Worm (Caenorhabditis elegans) whole organism, L1 larva: ENCODE data around the gene rme-6.

Experiments
- C04F5.9 ChIP-seq: sonication (generic microtip); optimal IDR thresholded peaks from 2 replicates; lab custom pipeline; 2016; ENCODE audit warnings: missing genetic modification characterization, missing compliant biosample characterization
- C16A3.4 ChIP-seq: fragments of 150-350 bp; optimal IDR thresholded peaks from 2 replicates; lab custom pipeline; 2014; ENCODE audit warnings: missing biosample characterization, missing genetic modification characterization
- F16B12.6 ChIP-seq: fragments of 150-350 bp; optimal IDR thresholded peaks from 2 replicates; lab custom pipeline; 2014; ENCODE audit warnings: missing biosample characterization, missing genetic modification characterization
- Y116A8C.19 ChIP-seq: sonication (generic microtip); optimal IDR thresholded peaks from 2 replicates; lab custom pipeline; 2016; ENCODE audit warnings: missing compliant biosample characterization, missing genetic modification characterization, borderline replicate concordance
- aha-1 ChIP-seq: fragments of 150-350 bp; optimal IDR thresholded peaks from 2 replicates; lab custom pipeline; 2014; ENCODE audit warnings: missing biosample characterization, missing genetic modification characterization
- alr-1 ChIP-seq: fragments of 200-800 bp; sonication (Bioruptor generic); optimal IDR thresholded peaks from 2 replicates; lab custom pipeline; 2018; ENCODE audit warnings: borderline replicate concordance, mild to moderate bottlenecking, missing genetic modification characterization, missing compliant biosample characterization
- aly-2 ChIP-seq: fragments of 150-350 bp; optimal IDR thresholded peaks from 2 replicates; lab custom pipeline; 2014; ENCODE audit warnings: missing biosample characterization, missing genetic modification characterization
- ama-1 ChIP-seq: fragments of 150-350 bp; optimal IDR thresholded peaks from 2 replicates; lab custom pipeline; 2014
- blmp-1 ChIP-seq: fragments of 150-350 bp; optimal IDR thresholded peaks from 2 replicates; lab custom pipeline; 2014; ENCODE audit warnings: missing biosample characterization, missing genetic modification characterization
- ceh-63 ChIP-seq: fragments of 200-800 bp; sonication (Bioruptor generic); optimal IDR thresholded peaks from 2 replicates; lab custom pipeline; 2018; ENCODE audit warnings: mild to moderate bottlenecking, missing genetic modification characterization, missing compliant biosample characterization
- ceh-82 ChIP-seq, 3 experiments: fragments of 150-350 bp in 1 of 3; sonication (generic microtip) in 2 of 3; optimal IDR thresholded peaks; 2 replicates each; lab custom pipeline; 2014 to 2017; ENCODE audit warnings: missing biosample characterization in 3 of 3, missing genetic modification characterization in 3 of 3
- ceh-88 ChIP-seq: fragments of 200-800 bp; sonication (Bioruptor generic); IDR thresholded peaks from 2 replicates; pipeline ENCODE4 v1.3.6; 2022; ENCODE audit warnings: missing genetic modification characterization, missing compliant biosample characterization
- ceh-90 ChIP-seq: sonication (generic microtip); optimal IDR thresholded peaks from 2 replicates; lab custom pipeline; 2016; ENCODE audit warnings: missing genetic modification characterization, missing compliant biosample characterization
- dsc-1 ChIP-seq: sonication (generic microtip); optimal IDR thresholded peaks from 2 replicates; lab custom pipeline; 2016; ENCODE audit warnings: mild to moderate bottlenecking, missing genetic modification characterization, missing compliant biosample characterization
- efl-3 ChIP-seq: fragments of 200-800 bp; sonication (Bioruptor generic); optimal IDR thresholded peaks from 2 replicates; lab custom pipeline; 2018; ENCODE audit warnings: mild to moderate bottlenecking, missing genetic modification characterization, missing compliant biosample characterization
- elt-2 ChIP-seq: sonication (generic microtip); optimal IDR thresholded peaks from 2 replicates; lab custom pipeline; 2016; ENCODE audit warnings: missing genetic modification characterization, mild to moderate bottlenecking, inconsistent platforms, missing compliant biosample characterization, missing genetic modification reagents
- elt-3 ChIP-seq, 6 experiments: fragments of 150-350 bp in 1 of 6; sonication (generic microtip); optimal IDR thresholded peaks; 2 replicates each; lab custom pipeline; 2017 to 2018; ENCODE audit warnings: missing biosample characterization in 6 of 6, missing genetic modification characterization in 6 of 6, inconsistent platforms in 1 of 6
- ets-5 ChIP-seq: fragments of 200-800 bp; sonication (Bioruptor generic); IDR thresholded peaks from 2 replicates; pipeline ENCODE4 v1.3.6; 2022; ENCODE audit warnings: missing genetic modification characterization, missing compliant biosample characterization
- grh-1 ChIP-seq: fragments of 200-800 bp; sonication (Bioruptor generic); IDR thresholded peaks from 2 replicates; pipeline ENCODE4 v1.3.6; 2022; ENCODE audit warnings: missing genetic modification reagents, missing genetic modification characterization, missing compliant biosample characterization
- hlh-4 ChIP-seq: sonication (generic microtip); optimal IDR thresholded peaks from 2 replicates; lab custom pipeline; 2016; ENCODE audit warnings: mild to moderate bottlenecking, missing genetic modification characterization, missing compliant biosample characterization
- irx-1 ChIP-seq: sonication (generic microtip); optimal IDR thresholded peaks from 2 replicates; lab custom pipeline; 2016; ENCODE audit warnings: missing genetic modification characterization, missing compliant biosample characterization
- isw-1 ChIP-seq: fragments of 200-800 bp; sonication (Bioruptor generic); IDR thresholded peaks from 2 replicates; pipeline ENCODE4 v1.3.6; 2022; ENCODE audit warnings: missing genetic modification characterization, missing compliant biosample characterization
- lin-13 ChIP-seq: fragments of 150-350 bp; optimal IDR thresholded peaks from 2 replicates; lab custom pipeline; 2014; ENCODE audit warnings: missing biosample characterization, missing genetic modification reagents, missing genetic modification characterization
- lin-14 ChIP-seq: fragments of 200-800 bp; sonication (Bioruptor generic); optimal IDR thresholded peaks from 2 replicates; lab custom pipeline; 2018; ENCODE audit warnings: mild to moderate bottlenecking, missing genetic modification characterization, moderate library complexity, missing compliant biosample characterization
- lin-35 ChIP-seq, 2 experiments: fragments of 150-350 bp; optimal IDR thresholded peaks; 2 replicates each; lab custom pipeline; 2014; ENCODE audit warnings: missing biosample characterization in 2 of 2, missing genetic modification characterization in 2 of 2, missing genetic modification reagents in 2 of 2
- lsy-2 ChIP-seq, 2 experiments: fragments of 150-350 bp; optimal IDR thresholded peaks; 2 replicates each; lab custom pipeline; 2014; ENCODE audit warnings: missing biosample characterization in 2 of 2, missing genetic modification characterization in 2 of 2
- mab-9 ChIP-seq: fragments of 200-800 bp; sonication (Bioruptor generic); IDR thresholded peaks from 2 replicates; pipeline ENCODE4 v1.3.6; 2022; ENCODE audit warnings: missing genetic modification reagents, missing genetic modification characterization, missing compliant biosample characterization
- nhr-11 ChIP-seq: fragments of 150-350 bp; optimal IDR thresholded peaks from 2 replicates; lab custom pipeline; 2014; ENCODE audit warnings: missing biosample characterization, missing genetic modification characterization
- nhr-19 ChIP-seq: fragments of 200-800 bp; sonication (Bioruptor generic); conservative IDR thresholded peaks from 2 replicates; pipeline ENCODE4 v1.3.6; 2022; ENCODE audit warnings: missing genetic modification characterization, missing compliant biosample characterization
- nhr-20 ChIP-seq: sonication (generic microtip); optimal IDR thresholded peaks from 2 replicates; lab custom pipeline; 2016; ENCODE audit warnings: mild to moderate bottlenecking, missing genetic modification characterization, missing compliant biosample characterization
- nhr-28 ChIP-seq: fragments of 150-350 bp; optimal IDR thresholded peaks from 2 replicates; lab custom pipeline; 2014; ENCODE audit warnings: missing biosample characterization, missing genetic modification characterization
- nhr-71 ChIP-seq: sonication (generic microtip); optimal IDR thresholded peaks from 2 replicates; lab custom pipeline; 2016; ENCODE audit warnings: mild to moderate bottlenecking, missing genetic modification characterization, moderate library complexity, missing compliant biosample characterization
- nhr-85 ChIP-seq: sonication (generic microtip); peaks from one replicate; lab custom pipeline; 2016; ENCODE audit warnings: missing genetic modification characterization, inconsistent platforms, missing compliant biosample characterization
- nhr-90 ChIP-seq: sonication (generic microtip); optimal IDR thresholded peaks from 2 replicates; lab custom pipeline; 2016; ENCODE audit warnings: mild to moderate bottlenecking, missing genetic modification characterization, missing compliant biosample characterization; ENCODE audit not compliant: poor library complexity
- pag-3 ChIP-seq: sonication (generic microtip); optimal IDR thresholded peaks from 2 replicates; lab custom pipeline; 2017; ENCODE audit warnings: missing genetic modification characterization, mild to moderate bottlenecking, missing compliant biosample characterization, antibody characterized with exemption, borderline replicate concordance; ENCODE audit not compliant: insufficient read depth
- rnt-1 ChIP-seq: sonication (generic microtip); optimal IDR thresholded peaks from 2 replicates; lab custom pipeline; 2016; ENCODE audit warnings: mild to moderate bottlenecking, missing genetic modification characterization, moderate library complexity, missing compliant biosample characterization
- skn-1 ChIP-seq: fragments of 150-350 bp; optimal IDR thresholded peaks from 2 replicates; lab custom pipeline; 2014; ENCODE audit warnings: missing biosample characterization, missing genetic modification characterization
- snu-23 ChIP-seq: sonication (generic microtip); optimal IDR thresholded peaks from 2 replicates; lab custom pipeline; 2016; ENCODE audit warnings: missing genetic modification characterization, missing compliant biosample characterization
- sox-4 ChIP-seq: sonication (generic microtip); optimal IDR thresholded peaks from 2 replicates; lab custom pipeline; 2016; ENCODE audit warnings: missing genetic modification characterization, missing compliant biosample characterization
- sup-37 ChIP-seq: fragments of 200-800 bp; sonication (Bioruptor generic); optimal IDR thresholded peaks from 2 replicates; lab custom pipeline; 2018; ENCODE audit warnings: mild to moderate bottlenecking, missing genetic modification characterization, missing compliant biosample characterization
- swsn-7 ChIP-seq: sonication (generic microtip); optimal IDR thresholded peaks from 2 replicates; lab custom pipeline; 2016; ENCODE audit warnings: missing genetic modification characterization, missing compliant biosample characterization
- tbx-2 ChIP-seq: sonication (generic microtip); optimal IDR thresholded peaks from 2 replicates; lab custom pipeline; 2016; ENCODE audit warnings: missing genetic modification characterization, missing compliant biosample characterization
- tlp-1 ChIP-seq: fragments of 150-350 bp; optimal IDR thresholded peaks from 2 replicates; lab custom pipeline; 2014; ENCODE audit warnings: missing biosample characterization, missing genetic modification characterization
- unc-86 ChIP-seq: sonication (generic microtip); optimal IDR thresholded peaks from 2 replicates; lab custom pipeline; 2016; ENCODE audit warnings: missing genetic modification characterization, missing compliant biosample characterization
- vab-15 ChIP-seq: sonication (generic microtip); optimal IDR thresholded peaks from 2 replicates; lab custom pipeline; 2017; ENCODE audit warnings: missing genotype, mild to moderate bottlenecking, missing genetic modification characterization, missing compliant biosample characterization
- xbp-1 ChIP-seq: sonication (generic microtip); optimal IDR thresholded peaks from 2 replicates; lab custom pipeline; 2016; ENCODE audit warnings: missing genetic modification characterization, missing compliant biosample characterization
- zag-1 ChIP-seq: fragments of 150-350 bp; optimal IDR thresholded peaks from 2 replicates; lab custom pipeline; 2014; ENCODE audit warnings: missing biosample characterization, missing genetic modification characterization
- zip-4 ChIP-seq: fragments of 200-800 bp; sonication (Bioruptor generic); optimal IDR thresholded peaks from 2 replicates; lab custom pipeline; 2018; ENCODE audit warnings: mild to moderate bottlenecking, missing genetic modification characterization, moderate library complexity, missing compliant biosample characterization
- ztf-11 ChIP-seq, 2 experiments: sonication (generic microtip); optimal IDR thresholded peaks; 2 replicates each; lab custom pipeline; 2016 to 2017; ENCODE audit warnings: missing genetic modification characterization in 2 of 2, missing biosample characterization in 1 of 2, missing compliant biosample characterization in 1 of 2
- ztf-4 ChIP-seq: fragments of 150-350 bp; optimal IDR thresholded peaks from 2 replicates; lab custom pipeline; 2014; ENCODE audit warnings: missing biosample characterization, missing genetic modification characterization

The rme-6 gene

DNA sequence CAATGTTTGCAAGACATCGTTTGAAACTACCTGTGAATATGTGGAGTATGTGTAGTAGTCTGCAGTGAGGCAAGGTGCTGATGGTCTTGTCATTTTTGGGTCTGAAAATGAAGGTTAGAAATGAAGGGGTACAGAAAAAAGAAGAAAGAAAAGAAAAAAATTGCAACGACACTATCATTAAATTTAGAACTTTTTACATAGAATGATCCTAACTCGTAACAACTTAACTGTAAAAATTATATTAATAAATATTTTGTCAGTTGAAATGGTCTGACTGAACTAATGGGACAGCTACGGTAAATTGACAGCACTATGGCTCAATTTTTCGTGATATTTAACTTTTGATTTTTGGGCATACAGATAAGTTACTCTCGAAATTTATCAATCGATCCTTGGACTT is 22.4 kb downstream of the rme-6 start, which contains the start of gene C05D9.7:
Gene C05D9.7 (minus strand): TSS at position 101 of the 400 bp plus-strand sequence.
- no peak for TF ChIP-seq C04F5.9 (tag; lab: Kevin White, UChicago)
- TF ChIP-seq ceh-90 (tag; lab: Kevin White, UChicago) = no peak
- TF ChIP-seq hlh-4 = no peak
- TF ChIP-seq F16B12.6 (tag; lab: Kevin White, UChicago) = no peak
- TF ChIP-seq ztf-4 (tag; lab: Kevin White, UChicago) = no peak
- TF ChIP-seq nhr-28 = no peak
- no peak for TF ChIP-seq aly-2 (tag; lab: Kevin White, UChicago)

ce11 chrX:1120326-1120725 is 23.4 kb downstream of the rme-6 start:
- peak; percentile 17 for TF ChIP-seq dsc-1 (tag; lab: Kevin White, UChicago)
- peak; percentile 6 for TF ChIP-seq swsn-7 (tag; lab: Kevin White, UChicago)
- no peak for TF ChIP-seq isw-1 (GFP tag; lab: Robert Waterston, UW)
- TF ChIP-seq ceh-82 (tag; optimal IDR thresholded peaks at IDR 0.05; lab: Kevin White, UChicago) = peak in 1 of 3 experiments; percentile 47
- TF ChIP-seq lsy-2 (tag; optimal IDR thresholded peaks at IDR 0.05; lab: Kevin White, UChicago) = peak; percentile 14 to 28
- TF ChIP-seq nhr-71 (tag; lab: Kevin White, UChicago) = peak; percentile 43
- no peak for TF ChIP-seq nhr-85
- TF ChIP-seq xbp-1 (tag; lab: Kevin White, UChicago) = no peak
- TF ChIP-seq blmp-1 (tag; lab: Kevin White, UChicago) = no peak
- no peak for TF ChIP-seq nhr-90 (tag; lab: Kevin White, UChicago)
- peak; percentile 56 for TF ChIP-seq zag-1
- TF ChIP-seq elt-3 (tag; optimal IDR thresholded peaks at IDR 0.05; lab: Kevin White, UChicago) = no peak
- TF ChIP-seq efl-3 (GFP tag; lab: Kevin White, UChicago) = no peak
- no peak for TF ChIP-seq C16A3.4 (tag; lab: Kevin White, UChicago)
- no peak for TF ChIP-seq alr-1 (tag; lab: Kevin White, UChicago)
- TF ChIP-seq ztf-4 (tag; lab: Kevin White, UChicago) = no peak
- TF ChIP-seq snu-23 (GFP tag; lab: Kevin White, UChicago) = peak; percentile 15
- TF ChIP-seq ceh-90 (tag; lab: Kevin White, UChicago) = no peak
- TF ChIP-seq aha-1 = no peak
- TF ChIP-seq unc-86 = peak; percentile 67
- no peak for TF ChIP-seq vab-15
- TF ChIP-seq ceh-88 (GFP tag; lab: Robert Waterston, UW) = no peak
- peak; percentile 14 for TF ChIP-seq rnt-1 (tag; lab: Kevin White, UChicago)
- peak; percentile 38 for TF ChIP-seq skn-1 (tag; lab: Kevin White, UChicago)
- TF ChIP-seq nhr-11 (tag; lab: Kevin White, UChicago) = no peak
- no peak for TF ChIP-seq ama-1 (lab: Kevin White, UChicago)
- no peak for TF ChIP-seq nhr-20 (tag; lab: Kevin White, UChicago)
- TF ChIP-seq zip-4 (GFP tag; lab: Kevin White, UChicago) = no peak
- no peak for TF ChIP-seq nhr-28
- no peak for TF ChIP-seq lin-13 (GFP tag; lab: Kevin White, UChicago)
- TF ChIP-seq mab-9 (GFP tag; lab: Robert Waterston, UW) = no peak
- peak in 1 of 2 experiments; percentile 58 for TF ChIP-seq ztf-11 (tag; optimal IDR thresholded peaks at IDR 0.05; lab: Kevin White, UChicago)
- no peak for TF ChIP-seq tlp-1 (tag; lab: Kevin White, UChicago)
- no peak for TF ChIP-seq sox-4 (tag; lab: Kevin White, UChicago)
- no peak for TF ChIP-seq ceh-63 (GFP tag; lab: Kevin White, UChicago)
- no peak for TF ChIP-seq elt-2
- TF ChIP-seq grh-1 (GFP tag; lab: Robert Waterston, UW) = no peak
- 0 out of 2 replicates have a peak, but pooled peaks have one; percentile 13 for TF ChIP-seq nhr-19
- no peak for TF ChIP-seq irx-1 (tag; lab: Kevin White, UChicago)
- peak; percentile 79 for TF ChIP-seq lin-14 (GFP tag; lab: Kevin White, UChicago)
- TF ChIP-seq tbx-2 = peak; percentile 50
- no peak for TF ChIP-seq lin-35 (GFP tag; optimal IDR thresholded peaks at IDR 0.05; lab: Kevin White, UChicago)
- no peak for TF ChIP-seq sup-37 (GFP tag; lab: Kevin White, UChicago)
- TF ChIP-seq Y116A8C.19 (tag; lab: Kevin White, UChicago) = no peak
- TF ChIP-seq ets-5 (GFP tag; lab: Robert Waterston, UW) = no peak
- TF ChIP-seq pag-3 = no peak
